Fruit fly (Drosophila melanogaster) whole organism, embryonic: ENCODE data around the gene Slimp.

Source experiments
- Abd-B ChIP-seq: fragments of 200-800 bp; sonication (Bioruptor generic); optimal IDR thresholded peaks from 2 replicates; lab custom pipeline; 2018; ENCODE audit warnings: missing biosample characterization, mild to moderate bottlenecking, missing genetic modification characterization, moderate library complexity
- CG10209 ChIP-seq: fragments of 200-800 bp; sonication (Bioruptor generic); optimal IDR thresholded peaks from 3 replicates; lab custom pipeline; 2017; ENCODE audit warnings: missing biosample characterization, mild to moderate bottlenecking, missing genetic modification characterization, missing genetic modification reagents
- CG10366 ChIP-seq: fragments of 200-800 bp; sonication (Bioruptor generic); IDR thresholded peaks from 2 replicates; pipeline ENCODE4 v1.3.6; 2022; ENCODE audit warnings: missing biosample characterization, missing genetic modification characterization
- CG11456 ChIP-seq: fragments of 200-800 bp; sonication (Bioruptor generic); IDR thresholded peaks from 3 replicates; pipeline ENCODE4 v1.3.6; 2022; ENCODE audit warnings: missing biosample characterization, missing genetic modification characterization
- CG12071 ChIP-seq: fragments of 200-800 bp; sonication (Bioruptor generic); optimal IDR thresholded peaks from 3 replicates; lab custom pipeline; 2018; ENCODE audit warnings: missing biosample characterization, mild to moderate bottlenecking, missing genetic modification characterization
- CG12659 ChIP-seq: fragments of 200-800 bp; sonication (Bioruptor generic); optimal IDR thresholded peaks from 3 replicates; lab custom pipeline; 2017; ENCODE audit warnings: mild to moderate bottlenecking, missing biosample characterization, missing genetic modification reagents, missing genetic modification characterization
- CG13624 ChIP-seq: fragments of 200-800 bp; sonication (Bioruptor generic); optimal IDR thresholded peaks from 2 replicates; lab custom pipeline; 2016; ENCODE audit warnings: missing biosample characterization, missing genetic modification characterization
- CG14014 ChIP-seq: fragments of 200-800 bp; sonication (Bioruptor generic); IDR thresholded peaks from 2 replicates; pipeline ENCODE4 v1.3.6; 2022; ENCODE audit warnings: missing biosample characterization, missing genetic modification characterization
- CG14965 ChIP-seq: fragments of 200-800 bp; sonication (Bioruptor generic); optimal IDR thresholded peaks from 2 replicates; lab custom pipeline; 2016; ENCODE audit warnings: missing biosample characterization, missing genetic modification characterization, borderline replicate concordance
- CG15514 ChIP-seq: fragments of 200-800 bp; sonication (Bioruptor generic); optimal IDR thresholded peaks from 3 replicates; lab custom pipeline; 2017; ENCODE audit warnings: missing biosample characterization, missing genetic modification characterization, mild to moderate bottlenecking, moderate library complexity, missing genetic modification reagents
- CG17361 ChIP-seq: fragments of 200-800 bp; sonication (Bioruptor generic); IDR thresholded peaks from 3 replicates; pipeline ENCODE4 v1.3.6; 2022; ENCODE audit warnings: missing biosample characterization, missing genetic modification characterization
- CG2202 ChIP-seq: fragments of 200-800 bp; sonication (Bioruptor generic); optimal IDR thresholded peaks from 2 replicates; lab custom pipeline; 2018; ENCODE audit warnings: missing biosample characterization, mild to moderate bottlenecking, missing genetic modification characterization
- CG2875 ChIP-seq: fragments of 200-800 bp; sonication (Bioruptor generic); optimal IDR thresholded peaks from 2 replicates; lab custom pipeline; 2017; ENCODE audit warnings: missing biosample characterization, mild to moderate bottlenecking, missing genetic modification characterization, missing genetic modification reagents
- CG31365 ChIP-seq: fragments of 200-800 bp; sonication (Bioruptor generic); optimal IDR thresholded peaks from 2 replicates; lab custom pipeline; 2018; ENCODE audit warnings: missing biosample characterization, mild to moderate bottlenecking, missing genetic modification characterization
- CG31388 ChIP-seq: fragments of 200-800 bp; sonication (Bioruptor generic); optimal IDR thresholded peaks from 2 replicates; lab custom pipeline; 2016; ENCODE audit warnings: missing biosample characterization, missing genetic modification characterization
- CG3163 ChIP-seq: fragments of 200-800 bp; sonication (Bioruptor generic); optimal IDR thresholded peaks from 3 replicates; lab custom pipeline; 2016; ENCODE audit warnings: missing biosample characterization, missing genetic modification characterization
- CG33213 ChIP-seq: fragments of 200-800 bp; sonication (Bioruptor generic); optimal IDR thresholded peaks from 3 replicates; lab custom pipeline; 2016; ENCODE audit warnings: missing biosample characterization, missing genetic modification characterization
- CG4282 ChIP-seq: fragments of 200-800 bp; sonication (Bioruptor generic); optimal IDR thresholded peaks from 2 replicates; lab custom pipeline; 2016; ENCODE audit warnings: missing biosample characterization, missing genetic modification characterization
- CG5245 ChIP-seq: fragments of 200-800 bp; sonication (Bioruptor generic); optimal IDR thresholded peaks from 3 replicates; lab custom pipeline; 2016; ENCODE audit warnings: missing biosample characterization, missing genetic modification characterization
- CG7372 ChIP-seq: fragments of 200-800 bp; sonication (Bioruptor generic); IDR thresholded peaks from 2 replicates; pipeline ENCODE4 v1.3.6; 2022; ENCODE audit warnings: missing biosample characterization, missing genetic modification characterization
- CG7556 ChIP-seq: fragments of 200-800 bp; sonication (Bioruptor generic); optimal IDR thresholded peaks from 2 replicates; lab custom pipeline; 2017; ENCODE audit warnings: missing biosample characterization, mild to moderate bottlenecking, missing genetic modification characterization
- CG9727 ChIP-seq: fragments of 200-800 bp; sonication (Bioruptor generic); optimal IDR thresholded peaks from 3 replicates; lab custom pipeline; 2017; ENCODE audit warnings: missing biosample characterization, mild to moderate bottlenecking, missing genetic modification characterization
- CHES-1-like ChIP-seq: fragments of 200-800 bp; sonication (Bioruptor generic); optimal IDR thresholded peaks from 2 replicates; lab custom pipeline; 2016; ENCODE audit warnings: missing biosample characterization, missing genetic modification characterization
- Camta ChIP-seq: fragments of 200-800 bp; sonication (Bioruptor generic); optimal IDR thresholded peaks from 2 replicates; lab custom pipeline; 2016; ENCODE audit warnings: missing biosample characterization, missing genetic modification characterization
- Dip2 ChIP-seq: fragments of 200-800 bp; sonication (Bioruptor generic); IDR thresholded peaks from 2 replicates; pipeline ENCODE4 v1.3.6; 2022; ENCODE audit warnings: missing biosample characterization, missing genetic modification characterization
- Dp ChIP-seq: fragments of 200-800 bp; sonication (Bioruptor generic); optimal IDR thresholded peaks from 2 replicates; lab custom pipeline; 2018; ENCODE audit warnings: missing biosample characterization, mild to moderate bottlenecking, missing genetic modification characterization, moderate library complexity
- Ets65A ChIP-seq: fragments of 200-800 bp; sonication (Bioruptor generic); peaks from one replicate; lab custom pipeline; 2016; ENCODE audit warnings: missing biosample characterization, missing genetic modification characterization
- Gug ChIP-seq: fragments of 200-800 bp; sonication (Bioruptor generic); IDR thresholded peaks from 4 replicates; pipeline ENCODE4 v1.3.6; 2022; ENCODE audit warnings: missing biosample characterization, missing genetic modification characterization
- Hmx ChIP-seq: fragments of 200-800 bp; sonication (Bioruptor generic); optimal IDR thresholded peaks from 2 replicates; lab custom pipeline; 2016; ENCODE audit warnings: missing biosample characterization, missing genetic modification characterization
- Lim3 ChIP-seq: fragments of 200-800 bp; sonication (Bioruptor generic); IDR thresholded peaks from 2 replicates; pipeline ENCODE4 v1.3.6; 2022; ENCODE audit warnings: missing biosample characterization, missing genetic modification characterization
- Lpt ChIP-seq: fragments of >200 bp; optimal IDR thresholded peaks from 2 replicates; lab custom pipeline; 2018; ENCODE audit warnings: missing biosample characterization, missing genetic modification characterization
- NC2β ChIP-seq: fragments of 200-800 bp; sonication (Bioruptor generic); optimal IDR thresholded peaks from 2 replicates; lab custom pipeline; 2016; ENCODE audit warnings: missing biosample characterization, missing genetic modification characterization
- Nf-YC ChIP-seq: fragments of 200-800 bp; optimal IDR thresholded peaks from 3 replicates; lab custom pipeline; 2019; ENCODE audit warnings: missing biosample characterization, mild to moderate bottlenecking, missing genetic modification characterization, moderate library complexity
- Scr ChIP-seq: fragments of 200-800 bp; sonication (Bioruptor generic); IDR thresholded peaks from 2 replicates; pipeline ENCODE4 v1.3.6; 2022; ENCODE audit warnings: missing biosample characterization, missing genetic modification characterization; ENCODE audit not compliant: partially characterized antibody
- Sin3A ChIP-seq: fragments of >200 bp; optimal IDR thresholded peaks from 2 replicates; lab custom pipeline; 2018
- disco-r ChIP-seq: fragments of 200-800 bp; sonication (Bioruptor generic); optimal IDR thresholded peaks from 2 replicates; lab custom pipeline; 2016; ENCODE audit warnings: missing biosample characterization, missing genetic modification characterization
- ind ChIP-seq: fragments of 200-800 bp; sonication (Bioruptor generic); optimal IDR thresholded peaks from 3 replicates; lab custom pipeline; 2016; ENCODE audit warnings: missing biosample characterization, missing genetic modification characterization
- kni ChIP-seq: fragments of 200-800 bp; sonication (Bioruptor generic); optimal IDR thresholded peaks from 3 replicates; lab custom pipeline; 2017; ENCODE audit warnings: mild to moderate bottlenecking, missing biosample characterization, missing genetic modification reagents, missing genetic modification characterization
- knrl ChIP-seq: fragments of 200-800 bp; sonication (Bioruptor generic); IDR thresholded peaks from 3 replicates; pipeline ENCODE4 v1.3.6; 2022; ENCODE audit warnings: missing biosample characterization, missing genetic modification characterization; ENCODE audit not compliant: partially characterized antibody
- lmd ChIP-seq: fragments of 200-800 bp; sonication (Bioruptor generic); IDR thresholded peaks from 2 replicates; pipeline ENCODE4 v1.3.6; 2022; ENCODE audit warnings: missing biosample characterization, missing genetic modification characterization
- nmo ChIP-seq: fragments of 200-800 bp; sonication (Bioruptor generic); optimal IDR thresholded peaks from 2 replicates; lab custom pipeline; 2018; ENCODE audit warnings: missing biosample characterization, mild to moderate bottlenecking, missing genetic modification characterization, moderate library complexity
- onecut ChIP-seq: fragments of 200-800 bp; sonication (Bioruptor generic); IDR thresholded peaks from 2 replicates; pipeline ENCODE4 v1.3.6; 2022; ENCODE audit warnings: missing biosample characterization, missing genetic modification characterization
- org-1 ChIP-seq: fragments of 200-800 bp; sonication (Bioruptor generic); optimal IDR thresholded peaks from 2 replicates; lab custom pipeline; 2017; ENCODE audit warnings: missing biosample characterization, missing genetic modification characterization
- pita ChIP-seq: fragments of 200-800 bp; sonication (Bioruptor generic); optimal IDR thresholded peaks from 2 replicates; lab custom pipeline; 2017; ENCODE audit warnings: missing biosample characterization, mild to moderate bottlenecking, missing genetic modification characterization
- rib ChIP-seq: fragments of 200-800 bp; sonication (Bioruptor generic); IDR thresholded peaks from 2 replicates; pipeline ENCODE4 v1.3.6; 2022; ENCODE audit warnings: missing biosample characterization, missing genetic modification characterization
- row ChIP-seq: fragments of 200-800 bp; sonication (Bioruptor generic); IDR thresholded peaks from 3 replicates; pipeline ENCODE4 v1.3.6; 2022; ENCODE audit warnings: missing biosample characterization, missing genetic modification characterization
- seq ChIP-seq: fragments of 200-800 bp; sonication (Bioruptor generic); IDR thresholded peaks from 2 replicates; pipeline ENCODE4 v1.3.6; 2022; ENCODE audit warnings: missing biosample characterization, missing genetic modification characterization
- sisA ChIP-seq: fragments of 200-800 bp; sonication (Bioruptor generic); IDR thresholded peaks from 2 replicates; pipeline ENCODE4 v1.3.6; 2022; ENCODE audit warnings: missing biosample characterization, missing genetic modification characterization
- tgo ChIP-seq: fragments of 200-800 bp; sonication (Bioruptor generic); IDR thresholded peaks from 3 replicates; pipeline ENCODE4 v1.3.6; 2022; ENCODE audit warnings: missing biosample characterization, missing genetic modification characterization
- toy ChIP-seq: fragments of 200-800 bp; sonication (Bioruptor generic); IDR thresholded peaks from 2 replicates; pipeline ENCODE4 v1.3.6; 2022; ENCODE audit warnings: missing biosample characterization, missing genetic modification characterization
- tx ChIP-seq: fragments of 200-800 bp; sonication (Bioruptor generic); optimal IDR thresholded peaks from 2 replicates; lab custom pipeline; 2016; ENCODE audit warnings: missing biosample characterization, missing genetic modification characterization
- wdn ChIP-seq: fragments of 200-800 bp; sonication (Bioruptor generic); IDR thresholded peaks from 2 replicates; pipeline ENCODE4 v1.3.6; 2022; ENCODE audit warnings: missing biosample characterization, missing genetic modification characterization
- zfh1 ChIP-seq: fragments of 200-800 bp; sonication (Bioruptor generic); IDR thresholded peaks from 3 replicates; pipeline ENCODE4 v1.3.6; 2022; ENCODE audit warnings: missing biosample characterization, missing genetic modification characterization

Slimp gene

DNA sequence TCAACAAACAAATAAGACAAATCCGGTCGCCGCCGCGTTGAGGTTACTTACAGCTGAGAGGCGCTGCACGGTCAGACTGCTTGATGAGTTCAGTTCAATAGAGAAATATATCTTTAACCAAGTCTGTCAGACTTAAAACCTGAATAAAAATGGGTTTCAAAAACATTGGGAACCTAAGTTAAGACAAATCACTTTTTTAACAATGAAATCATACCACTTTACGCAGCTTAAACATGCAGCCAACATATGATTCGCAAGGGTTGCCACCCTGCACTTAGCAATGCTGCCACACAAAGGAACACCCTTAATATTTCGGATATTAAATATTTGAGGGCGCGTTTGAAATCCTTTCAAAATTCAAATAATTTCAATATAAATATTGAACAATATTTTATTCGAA lies 39.9 kb upstream of the Slimp start, which contains the start of gene CG5515 (continued):
- TF ChIP-seq org-1 (GFP tag; lab: Kevin White, UChicago) (no peak), kni (peak; percentile 3), Abd-B (GFP tag; lab: Kevin White, UChicago) (peak; percentile 72), toy (GFP tag; lab: Robert Waterston, UW) (no peak), pita (GFP tag; lab: Kevin White, UChicago) (no peak), Gug (GFP tag; lab: Robert Waterston, UW) (peak; percentile 27; the same call in 1 of the 4 replicates), knrl (peak; percentile 89), CG12071 (no peak), CG33213 (peak; percentile 74), CG4282 (GFP tag; lab: Kevin White, UChicago) (peak; percentile 78), CG15514 (GFP tag; lab: Kevin White, UChicago) (peak; percentile 45), NC2β (peak; percentile 61), CG7556 (GFP tag; lab: Kevin White, UChicago) (peak; percentile 37), Sin3A (lab: Kevin White, UChicago) (peak; percentile 54), Nf-YC (tag; lab: Kevin White, UChicago) (peak; percentile 58), lmd (GFP tag; lab: Robert Waterston, UW) (peak; percentile 87), CG7372 (GFP tag; lab: Robert Waterston, UW) (peak; percentile 80), Camta (no peak), tx (peak; percentile 79), wdn (peak; percentile 81), CG9727 (GFP tag; lab: Kevin White, UChicago) (peak; percentile 71), CG10366 (GFP tag; lab: Robert Waterston, UW) (peak; percentile 88), Scr (GFP tag; lab: Robert Waterston, UW) (peak; percentile 61), CG14014 (GFP tag; lab: Robert Waterston, UW) (peak; percentile 70; the same call in 1 of the 2 replicates), CG3163 (GFP tag; lab: Kevin White, UChicago) (peak; percentile 76), CG5245 (peak; percentile 32), sisA (peak; percentile 89), CG31388 (GFP tag; lab: Kevin White, UChicago) (no peak), CG31365 (tag; lab: Kevin White, UChicago) (no peak), onecut (GFP tag; lab: Robert Waterston, UW) (peak; percentile 77), row (GFP tag; lab: Robert Waterston, UW) (peak; percentile 93), Ets65A (GFP tag; lab: Kevin White, UChicago) (peak; percentile 97), CG11456 (GFP tag; lab: Robert Waterston, UW) (peak; percentile 70), Lpt (GFP tag; lab: Kevin White, UChicago) (no peak), rib (GFP tag; lab: Robert Waterston, UW) (no peak), CG10209 (GFP tag; lab: Kevin White, UChicago) (peak; percentile 49), CG17361 (GFP tag; lab: Robert Waterston, UW) (peak; percentile 65), disco-r (GFP tag; lab: Kevin White, UChicago) (peak; percentile 57), CG12659 (GFP tag; lab: Kevin White, UChicago) (peak; percentile 81), CG13624 (peak; percentile 82), Dp (peak; percentile 80), Dip2 (no peak), CHES-1-like (GFP tag; lab: Kevin White, UChicago) (peak; percentile 76), Hmx (GFP tag; lab: Kevin White, UChicago) (peak; percentile 41), Lim3 (GFP tag; lab: Robert Waterston, UW) (peak; percentile 50; the same call in 1 of the 2 replicates), CG2875 (GFP tag; lab: Kevin White, UChicago) (no peak), zfh1 (peak; percentile 81; the same call in 2 of the 3 replicates), seq (GFP tag; lab: Robert Waterston, UW) (no peak), CG14965 (no peak), nmo (GFP tag; lab: Kevin White, UChicago) (peak; percentile 87), ind (GFP tag; lab: Kevin White, UChicago) (peak; percentile 66), CG2202 (tag; lab: Kevin White, UChicago) (no peak), tgo (GFP tag; lab: Robert Waterston, UW) (peak; percentile 83)
